Worm (Caenorhabditis elegans) whole organism, young adult: Measurements from ENCODE around the gene dsb-3.

Source experiments
- F37B4.10 ChIP-seq: fragments of 200-800 bp; sonication (Bioruptor generic); IDR thresholded peaks from 2 replicates; pipeline ENCODE4 v1.3.6; 2022; ENCODE audit warnings: missing genetic modification characterization, missing compliant biosample characterization
- dpl-1 ChIP-seq: fragments of 150-350 bp; optimal IDR thresholded peaks from 2 replicates; lab custom pipeline; 2014; ENCODE audit warnings: missing biosample characterization, missing genetic modification reagents, missing genetic modification characterization
- fkh-3 ChIP-seq: sonication (generic microtip); optimal IDR thresholded peaks from 2 replicates; lab custom pipeline; 2016; ENCODE audit warnings: mild to moderate bottlenecking, missing genetic modification characterization, missing compliant biosample characterization
- hlh-26 ChIP-seq: fragments of 200-800 bp; sonication (Bioruptor generic); conservative IDR thresholded peaks from 2 replicates; pipeline ENCODE4 v1.3.6; 2022; ENCODE audit warnings: missing genetic modification reagents, missing genetic modification characterization, missing compliant biosample characterization
- hsf-1 ChIP-seq: fragments of 200-800 bp; sonication (Bioruptor generic); IDR thresholded peaks from 2 replicates; pipeline ENCODE4 v1.3.6; 2022; ENCODE audit warnings: missing genetic modification reagents, missing genetic modification characterization, missing compliant biosample characterization
- pbrm-1 ChIP-seq: fragments of 200-800 bp; sonication (Bioruptor generic); IDR thresholded peaks from 2 replicates; pipeline ENCODE4 v1.3.6; 2022; ENCODE audit warnings: missing genetic modification reagents, missing genetic modification characterization, missing compliant biosample characterization
- unc-62 ChIP-seq: fragments of 150-350 bp; optimal IDR thresholded peaks from 2 replicates; lab custom pipeline; 2014; ENCODE audit warnings: missing biosample characterization, missing genetic modification reagents, missing genetic modification characterization
- xnd-1 ChIP-seq: sonication (generic microtip); optimal IDR thresholded peaks from 2 replicates; lab custom pipeline; 2016; ENCODE audit warnings: missing genotype, missing genetic modification reagents, missing genetic modification characterization, missing compliant biosample characterization

DNA sequence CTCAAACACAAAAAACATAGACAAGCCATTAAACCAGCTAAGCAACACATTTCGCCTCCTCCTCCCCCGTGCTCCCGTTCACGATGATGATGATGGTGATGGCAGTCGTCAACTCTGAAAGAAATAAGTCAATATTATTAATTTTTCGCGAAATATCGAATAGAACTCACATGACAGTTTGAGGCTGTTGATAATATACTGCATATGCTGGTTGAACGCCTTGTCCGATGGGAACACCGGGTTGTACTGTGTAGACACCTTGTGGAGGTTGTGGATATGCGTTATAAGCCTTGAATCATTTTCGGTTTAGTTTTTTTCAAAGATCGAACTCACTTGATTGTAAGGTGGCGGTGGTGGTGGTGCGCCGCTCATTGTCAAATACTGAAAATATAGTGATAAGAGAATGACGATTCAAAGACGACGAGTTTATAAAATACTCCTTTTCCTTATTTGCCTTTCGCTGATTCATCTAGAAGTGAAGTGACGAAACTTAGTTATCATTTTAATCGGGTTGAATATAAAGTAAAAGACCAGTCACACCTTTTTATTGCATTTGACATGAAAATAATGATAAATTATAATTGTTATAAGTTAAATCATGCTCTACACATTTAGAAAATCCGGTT, 32.5 kb upstream of the dsb-3 start, which contains the start of gene C33H5.13:
- TF ChIP-seq pbrm-1 (GFP tag; lab: Robert Waterston, UW) (no peak), dpl-1 (GFP tag; lab: Kevin White, UChicago) (no peak), F37B4.10 (GFP tag; lab: Robert Waterston, UW) (no peak), fkh-3 (tag; lab: Kevin White, UChicago) (no peak), unc-62 (GFP tag; lab: Kevin White, UChicago) (no peak), xnd-1 (tag; lab: Kevin White, UChicago) (no peak), hlh-26 (no peak), hsf-1 (GFP tag; lab: Robert Waterston, UW) (no peak)
